Fruit fly (Drosophila melanogaster) whole organism, prepupa: Measurements from ENCODE around the gene COX7A.

Experiments
- CG10631 ChIP-seq: fragments of 200-800 bp; sonication (Bioruptor generic); optimal IDR thresholded peaks from 2 replicates; lab custom pipeline; 2016; ENCODE audit warnings: missing biosample characterization, missing genetic modification characterization
- CG10669 ChIP-seq: fragments of 200-800 bp; sonication (Bioruptor generic); optimal IDR thresholded peaks from 3 replicates; lab custom pipeline; 2018; ENCODE audit warnings: missing biosample characterization, mild to moderate bottlenecking, missing genetic modification characterization, moderate library complexity
- CG11294 ChIP-seq: fragments of 200-800 bp; sonication (Bioruptor generic); IDR thresholded peaks from 2 replicates; pipeline ENCODE4 v1.3.6; 2022; ENCODE audit warnings: missing biosample characterization, missing genetic modification characterization
- CG11902 ChIP-seq: fragments of 200-800 bp; sonication (Bioruptor generic); optimal IDR thresholded peaks from 3 replicates; lab custom pipeline; 2016; ENCODE audit warnings: missing biosample characterization, missing genetic modification characterization
- CG1621 ChIP-seq: fragments of 200-800 bp; sonication (Bioruptor generic); optimal IDR thresholded peaks from 3 replicates; lab custom pipeline; 2018; ENCODE audit warnings: missing biosample characterization, mild to moderate bottlenecking, missing genetic modification characterization
- CG3032 ChIP-seq: fragments of 200-800 bp; optimal IDR thresholded peaks from 2 replicates; lab custom pipeline; 2019; ENCODE audit warnings: missing biosample characterization, mild to moderate bottlenecking, missing genetic modification characterization, moderate library complexity
- CG32006 ChIP-seq: fragments of 200-800 bp; sonication (Bioruptor generic); optimal IDR thresholded peaks from 3 replicates; lab custom pipeline; 2017; ENCODE audit warnings: missing biosample characterization, mild to moderate bottlenecking, missing genetic modification characterization
- CG4318 ChIP-seq: fragments of 200-800 bp; sonication (Bioruptor generic); optimal IDR thresholded peaks from 3 replicates; lab custom pipeline; 2017; ENCODE audit warnings: missing biosample characterization, mild to moderate bottlenecking, missing genetic modification characterization
- CG6163 ChIP-seq: fragments of 200-800 bp; sonication (Bioruptor generic); IDR thresholded peaks from 3 replicates; pipeline ENCODE4 v1.3.6; 2022; ENCODE audit warnings: missing biosample characterization, missing genetic modification characterization
- CG6276 ChIP-seq: fragments of 200-800 bp; sonication (Bioruptor generic); optimal IDR thresholded peaks from 2 replicates; lab custom pipeline; 2017; ENCODE audit warnings: missing biosample characterization, mild to moderate bottlenecking, missing genetic modification characterization
- CG6792 ChIP-seq: fragments of 200-800 bp; sonication (Bioruptor generic); optimal IDR thresholded peaks from 3 replicates; lab custom pipeline; 2016; ENCODE audit warnings: missing biosample characterization, missing genetic modification characterization
- CG6808 ChIP-seq: fragments of 200-800 bp; sonication (Bioruptor generic); optimal IDR thresholded peaks from 3 replicates; lab custom pipeline; 2017; ENCODE audit warnings: missing biosample characterization, missing genetic modification characterization, mild to moderate bottlenecking, moderate library complexity, missing genetic modification reagents
- CG8119 ChIP-seq: fragments of 200-800 bp; sonication (Bioruptor generic); IDR thresholded peaks from 3 replicates; pipeline ENCODE4 v1.3.6; 2022; ENCODE audit warnings: missing biosample characterization, missing genetic modification characterization
- CG8319 ChIP-seq: fragments of 200-800 bp; sonication (Bioruptor generic); optimal IDR thresholded peaks from 3 replicates; lab custom pipeline; 2016; ENCODE audit warnings: missing biosample characterization, missing genetic modification characterization
- CG8632 ChIP-seq: fragments of 200-800 bp; sonication (Bioruptor generic); optimal IDR thresholded peaks from 3 replicates; lab custom pipeline; 2016; ENCODE audit warnings: missing biosample characterization, missing genetic modification characterization
- CG9139 ChIP-seq: fragments of 200-800 bp; sonication (Bioruptor generic); optimal IDR thresholded peaks from 3 replicates; lab custom pipeline; 2017; ENCODE audit warnings: missing biosample characterization, mild to moderate bottlenecking, missing genetic modification characterization
- Eip75B ChIP-seq: fragments of 200-800 bp; sonication (Bioruptor generic); optimal IDR thresholded peaks from 3 replicates; lab custom pipeline; 2016; ENCODE audit warnings: missing biosample characterization, missing genetic modification characterization
- Eip78C ChIP-seq: fragments of 200-800 bp; sonication (Bioruptor generic); peaks from one replicate; lab custom pipeline; 2016; ENCODE audit warnings: missing biosample characterization, missing genetic modification characterization
- Gug ChIP-seq: fragments of 200-800 bp; sonication (Bioruptor generic); IDR thresholded peaks from 2 replicates; pipeline ENCODE4 v1.3.6; 2022; ENCODE audit warnings: missing biosample characterization, missing genetic modification characterization
- Smox ChIP-seq: fragments of 200-800 bp; sonication (Bioruptor generic); optimal IDR thresholded peaks from 3 replicates; lab custom pipeline; 2016; ENCODE audit warnings: missing biosample characterization, missing genetic modification characterization
- Sox14 ChIP-seq: fragments of 200-800 bp; sonication (Bioruptor generic); optimal IDR thresholded peaks from 3 replicates; lab custom pipeline; 2016; ENCODE audit warnings: missing biosample characterization, missing genetic modification characterization
- Sox15 ChIP-seq: fragments of 200-800 bp; sonication (Bioruptor generic); optimal IDR thresholded peaks from 3 replicates; lab custom pipeline; 2016; ENCODE audit warnings: missing biosample characterization, missing genetic modification characterization
- achi ChIP-seq: fragments of 200-800 bp; sonication (Bioruptor generic); optimal IDR thresholded peaks from 3 replicates; lab custom pipeline; 2016; ENCODE audit warnings: missing biosample characterization, missing genetic modification characterization
- acj6 ChIP-seq: fragments of 200-800 bp; sonication (Bioruptor generic); optimal IDR thresholded peaks from 3 replicates; lab custom pipeline; 2016; ENCODE audit warnings: missing biosample characterization, missing genetic modification characterization
- dac ChIP-seq: fragments of 200-800 bp; sonication (Bioruptor generic); optimal IDR thresholded peaks from 2 replicates; lab custom pipeline; 2017; ENCODE audit warnings: missing biosample characterization, mild to moderate bottlenecking, missing genetic modification characterization
- dsx ChIP-seq: fragments of 200-800 bp; optimal IDR thresholded peaks from 3 replicates; lab custom pipeline; 2019; ENCODE audit warnings: missing biosample characterization, mild to moderate bottlenecking, missing genetic modification characterization, moderate library complexity; ENCODE audit not compliant: poor library complexity, severe bottlenecking
- eg ChIP-seq: fragments of 200-800 bp; sonication (Bioruptor generic); IDR thresholded peaks from 3 replicates; pipeline ENCODE4 v1.3.6; 2022; ENCODE audit warnings: missing biosample characterization, missing genetic modification characterization
- esn ChIP-seq: fragments of 200-800 bp; sonication (Bioruptor generic); optimal IDR thresholded peaks from 2 replicates; lab custom pipeline; 2016; ENCODE audit warnings: missing biosample characterization, mild to moderate bottlenecking, missing genetic modification characterization, moderate library complexity
- fd85E ChIP-seq: fragments of 200-800 bp; sonication (Bioruptor generic); optimal IDR thresholded peaks from 3 replicates; lab custom pipeline; 2016; ENCODE audit warnings: missing biosample characterization, missing genetic modification characterization
- fkh ChIP-seq: fragments of 200-800 bp; sonication (Bioruptor generic); optimal IDR thresholded peaks from 3 replicates; lab custom pipeline; 2017; ENCODE audit warnings: missing biosample characterization, mild to moderate bottlenecking, missing genetic modification characterization, moderate library complexity
- lz ChIP-seq: fragments of 200-800 bp; sonication (Bioruptor generic); optimal IDR thresholded peaks from 3 replicates; lab custom pipeline; 2016; ENCODE audit warnings: missing biosample characterization, missing genetic modification characterization
- net ChIP-seq: fragments of 200-800 bp; sonication (Bioruptor generic); optimal IDR thresholded peaks from 3 replicates; lab custom pipeline; 2016; ENCODE audit warnings: missing biosample characterization, missing genetic modification characterization
- pdm3 ChIP-seq: fragments of 200-800 bp; sonication (Bioruptor generic); optimal IDR thresholded peaks from 3 replicates; lab custom pipeline; 2016; ENCODE audit warnings: missing biosample characterization, missing genetic modification characterization
- salr ChIP-seq, 2 experiments: fragments of 200-800 bp; sonication (Bioruptor generic); optimal IDR thresholded peaks; 3 replicates each; lab custom pipeline; 2016 to 2018; ENCODE audit warnings: missing biosample characterization in 2 of 2, missing genetic modification characterization in 2 of 2, mild to moderate bottlenecking in 1 of 2
- ss ChIP-seq, 2 experiments: fragments of 200-800 bp; sonication (Bioruptor generic); optimal IDR thresholded peaks; 2 replicates in 1 of 2; 3 replicates in 1 of 2; lab custom pipeline; 2017 to 2018; ENCODE audit warnings: mild to moderate bottlenecking in 2 of 2, missing biosample characterization in 2 of 2, missing genetic modification characterization in 2 of 2, moderate library complexity in 1 of 2
- svp ChIP-seq: fragments of 200-800 bp; sonication (Bioruptor generic); peaks from one replicate; lab custom pipeline; 2016; ENCODE audit warnings: missing biosample characterization, missing genetic modification characterization
- vri ChIP-seq: fragments of 200-800 bp; sonication (Bioruptor generic); optimal IDR thresholded peaks from 3 replicates; lab custom pipeline; 2016; ENCODE audit warnings: missing biosample characterization, mild to moderate bottlenecking, missing genetic modification characterization

The COX7A gene

DNA sequence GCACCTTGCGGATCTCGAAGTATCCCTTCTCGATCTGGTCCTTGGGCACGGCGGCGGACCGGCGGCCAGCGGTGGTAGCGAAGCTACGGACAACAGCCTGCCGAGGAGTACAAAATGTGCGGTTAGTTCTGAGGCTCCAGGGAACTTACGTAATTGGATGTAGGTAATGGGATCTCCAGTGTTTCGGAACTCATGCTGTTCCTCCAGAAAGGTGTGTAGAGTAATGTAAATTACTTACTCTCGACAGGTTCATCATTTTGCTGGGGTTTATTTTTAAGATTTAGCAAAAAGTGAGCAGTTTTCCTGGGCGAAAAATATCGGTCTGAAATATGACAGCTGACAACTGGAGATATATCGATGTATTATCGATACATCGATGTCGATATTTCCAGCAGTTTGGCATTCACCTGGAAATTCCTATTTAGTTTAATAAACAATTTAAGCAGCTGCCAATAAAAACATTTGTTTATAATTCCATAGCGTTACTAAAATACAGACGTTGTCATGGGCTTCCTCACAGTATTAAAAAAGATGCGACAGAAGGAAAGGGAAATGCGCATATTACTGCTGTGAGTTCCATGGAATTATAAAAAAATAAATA lies at the start of gene COX7A, which contains the start of gene Arl2:
Gene COX7A (minus strand): TSS at position 369 of the 601 bp plus-strand sequence.
Gene Arl2 (plus strand): TSS at position 426 of the 601 bp plus-strand sequence.
- TF ChIP-seq Eip78C (GFP tag; lab: Kevin White, UChicago) = peak; percentile 37
- TF ChIP-seq Gug (GFP tag; lab: Robert Waterston, UW) = no peak
- TF ChIP-seq fkh (GFP tag; lab: Kevin White, UChicago) = peak; percentile 8
- peak; percentile 99 for TF ChIP-seq achi

DNA sequence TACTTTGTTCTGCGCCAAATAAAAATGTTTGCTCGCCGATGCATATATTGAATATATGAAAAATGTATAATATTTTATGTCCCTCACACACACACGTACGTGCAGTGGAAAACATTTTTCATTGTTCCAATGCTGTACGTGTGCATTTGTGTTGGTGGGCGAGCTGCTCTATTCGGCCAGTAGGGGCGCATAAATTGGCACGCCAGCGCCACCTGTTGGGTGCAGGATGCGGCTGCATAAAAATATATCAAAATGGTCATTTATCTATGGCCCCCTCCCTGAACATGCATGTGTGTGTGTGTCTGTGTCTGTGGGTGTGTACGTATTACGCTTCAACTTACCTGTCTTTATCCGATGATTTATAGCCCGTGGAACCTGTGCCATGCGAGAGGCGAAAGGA lies 48.8 kb upstream of the COX7A start:
- TF ChIP-seq CG6808 (no peak), svp (GFP tag; lab: Kevin White, UChicago) (peak; percentile 7)

DNA sequence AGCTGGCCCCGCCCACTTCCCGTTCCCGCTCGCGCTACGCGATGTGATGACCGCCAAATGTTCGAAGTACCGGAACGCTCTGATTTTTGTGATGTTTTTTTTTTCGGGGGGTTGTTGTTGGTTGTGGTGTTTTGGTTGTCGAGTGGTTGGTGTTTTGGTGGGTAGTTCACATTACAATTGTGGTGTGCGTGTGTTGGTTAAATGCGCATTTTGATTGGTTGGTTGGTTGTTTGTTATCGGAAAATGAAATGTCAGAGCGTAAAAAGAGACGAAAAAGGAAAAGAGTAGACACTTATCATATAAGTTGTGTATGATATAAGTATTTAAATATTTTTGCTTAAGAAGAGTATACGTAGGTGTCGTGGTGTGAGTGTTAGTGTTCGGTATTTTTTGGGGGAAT lies 27.7 kb upstream of the COX7A start:
- TF ChIP-seq acj6 = no peak
- TF ChIP-seq CG9139 (GFP tag; lab: Kevin White, UChicago) = no peak
- no peak for TF ChIP-seq Sox15 (GFP tag; lab: Kevin White, UChicago)
- no peak for TF ChIP-seq CG11294
- TF ChIP-seq Sox14 (GFP tag; lab: Kevin White, UChicago) = no peak
- TF ChIP-seq CG6276 (GFP tag; lab: Kevin White, UChicago) = no peak
- no peak for TF ChIP-seq CG4318 (GFP tag; lab: Kevin White, UChicago)

- TF ChIP-seq svp (GFP tag; lab: Kevin White, UChicago) (peak; percentile 39), CG8632 (GFP tag; lab: Kevin White, UChicago) (no peak), CG8119 (GFP tag; lab: Robert Waterston, UW) (no peak), CG10631 (GFP tag; lab: Kevin White, UChicago) (peak; percentile 35)
- TF ChIP-seq, all 60 proteins: peak for 2
Observed at dm6 chr3R:8362259-8362876, 21.5 kb upstream of the COX7A start, which contains the start of the genes Veneno and CG7963. Veneno (minus strand) TSS chr3R:8362554. CG7963 (plus strand) TSS chr3R:8362826.

DNA sequence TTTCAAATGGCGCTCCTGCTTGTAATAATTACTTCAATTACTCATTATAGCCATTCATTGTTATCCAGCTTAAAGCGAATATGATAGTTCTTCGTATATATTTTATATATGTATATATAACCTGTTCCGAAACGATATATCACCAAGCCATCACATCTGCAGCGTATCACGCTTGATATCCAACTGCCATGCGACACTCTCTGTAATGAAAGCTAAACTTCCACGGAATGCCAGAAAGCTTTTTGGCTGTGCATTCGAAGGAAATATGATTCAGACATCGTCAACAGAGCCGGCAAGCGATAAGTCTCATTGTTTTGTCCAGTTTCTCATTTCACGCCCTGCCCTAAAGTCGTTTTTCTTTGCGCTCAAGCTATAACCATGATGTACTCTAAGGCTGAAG lies 17.2 kb upstream of the COX7A start:
- TF ChIP-seq Eip78C (GFP tag; lab: Kevin White, UChicago) (peak; percentile 24), fd85E (GFP tag; lab: Kevin White, UChicago) (no peak)

- TF ChIP-seq ss (GFP tag; optimal IDR thresholded peaks at IDR 0.05; lab: Kevin White, UChicago) (no peak), CG32006 (GFP tag; lab: Kevin White, UChicago) (no peak), lz (GFP tag; lab: Kevin White, UChicago) (no peak), svp (GFP tag; lab: Kevin White, UChicago) (peak; percentile 67), Sox14 (GFP tag; lab: Kevin White, UChicago) (no peak), esn (no peak), Eip78C (GFP tag; lab: Kevin White, UChicago) (peak; percentile 80), dac (GFP tag; lab: Kevin White, UChicago) (no peak), CG6808 (no peak), CG8319 (GFP tag; lab: Kevin White, UChicago) (no peak), Sox15 (GFP tag; lab: Kevin White, UChicago) (no peak), vri (GFP tag; lab: Kevin White, UChicago) (peak; percentile 86), CG11294 (no peak), fkh (GFP tag; lab: Kevin White, UChicago) (peak; percentile 90), CG11902 (GFP tag; lab: Kevin White, UChicago) (no peak), dsx (GFP tag; lab: Kevin White, UChicago) (no peak), Gug (GFP tag; lab: Robert Waterston, UW) (no peak), CG6163 (GFP tag; lab: Robert Waterston, UW) (no peak), eg (GFP tag; lab: Robert Waterston, UW) (no peak), CG6792 (GFP tag; lab: Kevin White, UChicago) (no peak), Smox (GFP tag; lab: Kevin White, UChicago) (no peak), CG1621 (tag; lab: Kevin White, UChicago) (no peak), pdm3 (GFP tag; lab: Kevin White, UChicago) (no peak), CG10669 (no peak), fd85E (GFP tag; lab: Kevin White, UChicago) (no peak), Eip75B (GFP tag; lab: Kevin White, UChicago) (no peak), CG3032 (no peak), net (GFP tag; lab: Kevin White, UChicago) (peak; percentile 39), salr (GFP tag; optimal IDR thresholded peaks at IDR 0.05; lab: Kevin White, UChicago) (no peak), achi (no peak), CG8119 (GFP tag; lab: Robert Waterston, UW) (no peak)
- TF ChIP-seq, all 60 proteins: peak for 5
Observed at dm6 chr3R:8357372-8357992, 16.6 kb upstream of the COX7A start.
